In genomic region chr2L:2882968-2883702, dm6 we compare ENCODE assay signal across 1 fruit fly cellular context.
TF ChIP-seq lines count a peak whose summit lies in the region.

No protein-coding gene starts in this region.

TF ChIP-seq in whole organism, embryonic, 481 proteins besides CTCF, POLR2A, EP300 and RAD21 (continued from another document and continues in another):
- TF ChIP-seq sisA (GFP tag; IDR thresholded peaks at IDR 0.05; lab: Robert Waterston, UW): peak; percentile 25; the same call in 1 of the 2 replicates
- TF ChIP-seq CG2678 (tag; optimal IDR thresholded peaks at IDR 0.05; lab: Kevin White, UChicago): peak; percentile 61
- TF ChIP-seq CG12155 (GFP tag; optimal IDR thresholded peaks at IDR 0.05; lab: Kevin White, UChicago): peak; percentile 33
- TF ChIP-seq twi (tag; optimal IDR thresholded peaks at IDR 0.05; lab: Kevin White, UChicago): no peak
- TF ChIP-seq Xrp1 (GFP tag; IDR thresholded peaks at IDR 0.05; lab: Robert Waterston, UW): no peak; the same call in none of the 2 replicates
- TF ChIP-seq CG7372 (GFP tag; IDR thresholded peaks at IDR 0.05; lab: Robert Waterston, UW): peak; percentile 39; the same call in 1 of the 2 replicates
- TF ChIP-seq gem (tag; optimal IDR thresholded peaks at IDR 0.05; lab: Kevin White, UChicago): peak; percentile 67
- TF ChIP-seq CG8924 (tag; optimal IDR thresholded peaks at IDR 0.05; lab: Kevin White, UChicago): peak; percentile 47
- no peak for TF ChIP-seq CG16779 (GFP tag; IDR thresholded peaks at IDR 0.05; lab: Robert Waterston, UW)
- no peak; the same call in 2 of the 3 replicates for TF ChIP-seq Dbx (GFP tag; IDR thresholded peaks at IDR 0.05; lab: Robert Waterston, UW)
- TF ChIP-seq CG12942 (GFP tag; optimal IDR thresholded peaks at IDR 0.05; lab: Kevin White, UChicago): peak; percentile 42
- TF ChIP-seq CG16863 (GFP tag; optimal IDR thresholded peaks at IDR 0.05; lab: Kevin White, UChicago): peak; percentile 68
- TF ChIP-seq pita (GFP tag; optimal IDR thresholded peaks at IDR 0.05; lab: Kevin White, UChicago): no peak
- TF ChIP-seq CG31388 (GFP tag; optimal IDR thresholded peaks at IDR 0.05; lab: Kevin White, UChicago): no peak
- no peak for TF ChIP-seq fru (optimal IDR thresholded peaks at IDR 0.05; lab: Kevin White, UChicago)
- TF ChIP-seq CG1233 (GFP tag; optimal IDR thresholded peaks at IDR 0.05; lab: Kevin White, UChicago): peak; percentile 8
- TF ChIP-seq Dip2 (GFP tag; IDR thresholded peaks at IDR 0.05; lab: Robert Waterston, UW): no peak
- TF ChIP-seq CG12744 (GFP tag; optimal IDR thresholded peaks at IDR 0.05; lab: Kevin White, UChicago): no peak
- TF ChIP-seq hkb (optimal IDR thresholded peaks at IDR 0.05; lab: Kevin White, UChicago): no peak
- peak; percentile 47 for TF ChIP-seq hkb (GFP tag; IDR thresholded peaks at IDR 0.05; lab: Robert Waterston, UW)
- peak; percentile 46 for TF ChIP-seq CG7556 (GFP tag; optimal IDR thresholded peaks at IDR 0.05; lab: Kevin White, UChicago)
- no peak for TF ChIP-seq CG8281 (tag; optimal IDR thresholded peaks at IDR 0.05; lab: Kevin White, UChicago)
- TF ChIP-seq Gsc (GFP tag; IDR thresholded peaks at IDR 0.05; lab: Robert Waterston, UW): no peak
- peak; percentile 17 for TF ChIP-seq CG7786 (GFP tag; optimal IDR thresholded peaks at IDR 0.05; lab: Kevin White, UChicago)
- TF ChIP-seq CG13894 (tag; optimal IDR thresholded peaks at IDR 0.05; lab: Kevin White, UChicago): peak; percentile 25
- TF ChIP-seq Drgx (GFP tag; IDR thresholded peaks at IDR 0.05; lab: Robert Waterston, UW): peak; percentile 31; the same call in 1 of the 2 replicates
- peak; percentile 10 for TF ChIP-seq Ssrp (tag; optimal IDR thresholded peaks at IDR 0.05; lab: Kevin White, UChicago)
- TF ChIP-seq Gug (GFP tag; IDR thresholded peaks at IDR 0.05; lab: Robert Waterston, UW): peak; percentile 37; the same call in 2 of the 4 replicates
- TF ChIP-seq disco-r (GFP tag; optimal IDR thresholded peaks at IDR 0.05; lab: Kevin White, UChicago): peak; percentile 7
- peak in 1 of 2 experiments; percentile 32 for TF ChIP-seq bsh (GFP tag; optimal IDR thresholded peaks at IDR 0.05; lab: Kevin White, UChicago)
- peak in 1 of 2 experiments; percentile 49 for TF ChIP-seq insv (GFP tag; optimal IDR thresholded peaks at IDR 0.05; lab: Kevin White, UChicago)
- TF ChIP-seq CG31224 (GFP tag; IDR thresholded peaks at IDR 0.05; lab: Robert Waterston, UW): peak; percentile 12; the same call in 1 of the 2 replicates
- TF ChIP-seq bowl (GFP tag; IDR thresholded peaks at IDR 0.05; lab: Robert Waterston, UW): no peak
- peak; percentile 69 for TF ChIP-seq MTF-1 (GFP tag; optimal IDR thresholded peaks at IDR 0.05; lab: Kevin White, UChicago; ENCODE audit: borderline replicate concordance)
- TF ChIP-seq CG10366 (GFP tag; IDR thresholded peaks at IDR 0.05; lab: Robert Waterston, UW): peak; percentile 35; the same call in 1 of the 2 replicates
- no peak for TF ChIP-seq Stat92E (GFP tag; optimal IDR thresholded peaks at IDR 0.05; lab: Kevin White, UChicago)
- peak; percentile 59 for TF ChIP-seq Camta (GFP tag; optimal IDR thresholded peaks at IDR 0.05; lab: Kevin White, UChicago)
- no peak for TF ChIP-seq tll (GFP tag; optimal IDR thresholded peaks at IDR 0.05; lab: Kevin White, UChicago)
- no peak for TF ChIP-seq danr (GFP tag; IDR thresholded peaks at IDR 0.05; lab: Robert Waterston, UW)
- no peak for TF ChIP-seq croc (GFP tag; conservative IDR thresholded peaks at IDR 0.05; lab: Robert Waterston, UW)
- no peak for TF ChIP-seq CG3065 (GFP tag; optimal IDR thresholded peaks at IDR 0.05; lab: Kevin White, UChicago)
- TF ChIP-seq ATbp (GFP tag; optimal IDR thresholded peaks at IDR 0.05; lab: Kevin White, UChicago): peak; percentile 82
- TF ChIP-seq Fer2 (tag; optimal IDR thresholded peaks at IDR 0.05; lab: Kevin White, UChicago): peak; percentile 13
- no peak for TF ChIP-seq CG11695 (GFP tag; IDR thresholded peaks at IDR 0.05; lab: Robert Waterston, UW)
- TF ChIP-seq Lhr (GFP tag; optimal IDR thresholded peaks at IDR 0.05; lab: Kevin White, UChicago): no peak
- no peak for TF ChIP-seq knrl (GFP tag; IDR thresholded peaks at IDR 0.05; lab: Robert Waterston, UW; ENCODE audit: partially characterized antibody)
- TF ChIP-seq CG33213 (GFP tag; optimal IDR thresholded peaks at IDR 0.05; lab: Kevin White, UChicago): peak; percentile 45
- no peak for TF ChIP-seq sim (GFP tag; IDR thresholded peaks at IDR 0.05; lab: Robert Waterston, UW)
- peak; percentile 96 for TF ChIP-seq CG7928 (GFP tag; optimal IDR thresholded peaks at IDR 0.05; lab: Kevin White, UChicago)
- 0 out of 2 replicates have a peak, but pooled peaks have one; percentile 7 for TF ChIP-seq E2f1 (GFP tag; IDR thresholded peaks at IDR 0.05; lab: Robert Waterston, UW)
- TF ChIP-seq stc (GFP tag; IDR thresholded peaks at IDR 0.05; lab: Robert Waterston, UW): no peak
- peak; percentile 55 for TF ChIP-seq CG14441 (GFP tag; IDR thresholded peaks at IDR 0.05; lab: Robert Waterston, UW)
- no peak for TF ChIP-seq sima (GFP tag; optimal IDR thresholded peaks at IDR 0.05; lab: Kevin White, UChicago)
- TF ChIP-seq CG10147 (GFP tag; optimal IDR thresholded peaks at IDR 0.05; lab: Kevin White, UChicago): peak; percentile 20
- TF ChIP-seq Atf-2 (GFP tag; optimal IDR thresholded peaks at IDR 0.05; lab: Kevin White, UChicago): no peak
- TF ChIP-seq CG4820 (GFP tag; optimal IDR thresholded peaks at IDR 0.05; lab: Kevin White, UChicago): peak; percentile 13
- TF ChIP-seq CG18764 (GFP tag; optimal IDR thresholded peaks at IDR 0.05; lab: Kevin White, UChicago): no peak
- TF ChIP-seq tx (GFP tag; optimal IDR thresholded peaks at IDR 0.05; lab: Kevin White, UChicago): peak; percentile 12
- peak; percentile 58; the same call in 1 of the 2 replicates for TF ChIP-seq ranshi (GFP tag; IDR thresholded peaks at IDR 0.05; lab: Robert Waterston, UW)
- peak; percentile 78 for TF ChIP-seq CrebB (tag; optimal IDR thresholded peaks at IDR 0.05; lab: Kevin White, UChicago)
- TF ChIP-seq pho (GFP tag; optimal IDR thresholded peaks at IDR 0.05; lab: Kevin White, UChicago): peak; percentile 16
- no peak for TF ChIP-seq Dad (GFP tag; optimal IDR thresholded peaks at IDR 0.05; lab: Kevin White, UChicago)
- TF ChIP-seq CG1792 (GFP tag; optimal IDR thresholded peaks at IDR 0.05; lab: Kevin White, UChicago): peak; percentile 6
- 0 out of 3 replicates have a peak, but pooled peaks have one; percentile 29 for TF ChIP-seq sr (GFP tag; IDR thresholded peaks at IDR 0.05; lab: Robert Waterston, UW)
- no peak for TF ChIP-seq pros (GFP tag; optimal IDR thresholded peaks at IDR 0.05; lab: Kevin White, UChicago)
- TF ChIP-seq CG3847 (GFP tag; IDR thresholded peaks at IDR 0.05; lab: Robert Waterston, UW): peak; percentile 50
- TF ChIP-seq br (optimal IDR thresholded peaks at IDR 0.05; lab: Kevin White, UChicago): no peak
- no peak for TF ChIP-seq lola (GFP tag; optimal IDR thresholded peaks at IDR 0.05; lab: Kevin White, UChicago)
- peak; percentile 86 for TF ChIP-seq CG3281 (GFP tag; optimal IDR thresholded peaks at IDR 0.05; lab: Kevin White, UChicago)
- peak; percentile 66 for TF ChIP-seq CG13296 (GFP tag; optimal IDR thresholded peaks at IDR 0.05; lab: Kevin White, UChicago)
- peak; percentile 76 for TF ChIP-seq sob (GFP tag; IDR thresholded peaks at IDR 0.05; lab: Robert Waterston, UW)
- peak; percentile 46 for TF ChIP-seq odd (GFP tag; optimal IDR thresholded peaks at IDR 0.05; lab: Kevin White, UChicago)
- TF ChIP-seq rib (GFP tag; IDR thresholded peaks at IDR 0.05; lab: Robert Waterston, UW): no peak
- peak; percentile 48 for TF ChIP-seq H2.0 (GFP tag; IDR thresholded peaks at IDR 0.05; lab: Robert Waterston, UW)
- peak; percentile 35; the same call in 1 of the 2 replicates for TF ChIP-seq bbx (GFP tag; IDR thresholded peaks at IDR 0.05; lab: Robert Waterston, UW; ENCODE audit: partially characterized antibody)
- peak; percentile 74 for TF ChIP-seq CG6813 (GFP tag; optimal IDR thresholded peaks at IDR 0.05; lab: Kevin White, UChicago)
- no peak for TF ChIP-seq NK7.1 (GFP tag; optimal IDR thresholded peaks at IDR 0.05; lab: Kevin White, UChicago)
- no peak for TF ChIP-seq Bdp1 (GFP tag; optimal IDR thresholded peaks at IDR 0.05; lab: Kevin White, UChicago)
- no peak for TF ChIP-seq Nf-YB (GFP tag; optimal IDR thresholded peaks at IDR 0.05; lab: Kevin White, UChicago)
- no peak for TF ChIP-seq lmd (GFP tag; IDR thresholded peaks at IDR 0.05; lab: Robert Waterston, UW)
- peak; percentile 61 for TF ChIP-seq CG17359 (tag; optimal IDR thresholded peaks at IDR 0.05; lab: Kevin White, UChicago)
- TF ChIP-seq CG15269 (tag; optimal IDR thresholded peaks at IDR 0.05; lab: Kevin White, UChicago): peak; percentile 56
- no peak for TF ChIP-seq H15 (GFP tag; IDR thresholded peaks at IDR 0.05; lab: Robert Waterston, UW)
- TF ChIP-seq CG10267 (tag; optimal IDR thresholded peaks at IDR 0.05; lab: Kevin White, UChicago): peak; percentile 38
- TF ChIP-seq CG9876 (GFP tag; optimal IDR thresholded peaks at IDR 0.05; lab: Kevin White, UChicago): no peak
- TF ChIP-seq CG42726 (GFP tag; IDR thresholded peaks at IDR 0.05; lab: Robert Waterston, UW; ENCODE audit: partially characterized antibody): no peak
- no peak for TF ChIP-seq CG11560 (tag; IDR thresholded peaks at IDR 0.05; lab: Robert Waterston, UW)
- no peak for TF ChIP-seq gce (GFP tag; IDR thresholded peaks at IDR 0.05; lab: Robert Waterston, UW)
- no peak; the same call in 1 of the 2 replicates for TF ChIP-seq E2f2 (GFP tag; IDR thresholded peaks at IDR 0.05; lab: Robert Waterston, UW)
- TF ChIP-seq NC2α (GFP tag; optimal IDR thresholded peaks at IDR 0.05; lab: Kevin White, UChicago): no peak
- no peak; the same call in 2 of the 3 replicates for TF ChIP-seq so (GFP tag; IDR thresholded peaks at IDR 0.05; lab: Robert Waterston, UW)
- TF ChIP-seq CG13287 (GFP tag; IDR thresholded peaks at IDR 0.05; lab: Robert Waterston, UW; ENCODE audit: partially characterized antibody): peak; percentile 38; the same call in 1 of the 2 replicates
- peak; percentile 12; the same call in 1 of the 2 replicates for TF ChIP-seq CG11247 (GFP tag; IDR thresholded peaks at IDR 0.05; lab: Robert Waterston, UW)
- peak; percentile 67 for TF ChIP-seq CG14014 (GFP tag; IDR thresholded peaks at IDR 0.05; lab: Robert Waterston, UW)
- peak; percentile 50 for TF ChIP-seq HHEX (GFP tag; optimal IDR thresholded peaks at IDR 0.05; lab: Kevin White, UChicago)
- peak; percentile 62 for TF ChIP-seq CG3407 (GFP tag; optimal IDR thresholded peaks at IDR 0.05; lab: Kevin White, UChicago)
- TF ChIP-seq CG10209 (GFP tag; optimal IDR thresholded peaks at IDR 0.05; lab: Kevin White, UChicago): peak; percentile 38
- TF ChIP-seq CG4360 (GFP tag; IDR thresholded peaks at IDR 0.05; lab: Robert Waterston, UW): no peak
- peak; percentile 51 for TF ChIP-seq CG1603 (tag; optimal IDR thresholded peaks at IDR 0.05; lab: Kevin White, UChicago)
- no peak for TF ChIP-seq Eip74EF (GFP tag; optimal IDR thresholded peaks at IDR 0.05; lab: Kevin White, UChicago)
- TF ChIP-seq D19B (GFP tag; optimal IDR thresholded peaks at IDR 0.05; lab: Kevin White, UChicago): peak; percentile 14
- peak; percentile 35; the same call in 1 of the 3 replicates for TF ChIP-seq dysf (GFP tag; IDR thresholded peaks at IDR 0.05; lab: Robert Waterston, UW)
- no peak for TF ChIP-seq CG9817 (tag; optimal IDR thresholded peaks at IDR 0.05; lab: Kevin White, UChicago)
- no peak; the same call in 1 of the 2 replicates for TF ChIP-seq esg (GFP tag; conservative IDR thresholded peaks at IDR 0.05; lab: Robert Waterston, UW)
- TF ChIP-seq Oaz (GFP tag; IDR thresholded peaks at IDR 0.05; lab: Robert Waterston, UW): no peak
- peak; percentile 64 for TF ChIP-seq Asciz (GFP tag; optimal IDR thresholded peaks at IDR 0.05; lab: Kevin White, UChicago)
- TF ChIP-seq scrt (GFP tag; optimal IDR thresholded peaks at IDR 0.05; lab: Kevin White, UChicago): peak; percentile 15
- TF ChIP-seq ci (GFP tag; IDR thresholded peaks at IDR 0.05; lab: Robert Waterston, UW): peak; percentile 79
- no peak for TF ChIP-seq HmgD (GFP tag; optimal IDR thresholded peaks at IDR 0.05; lab: Kevin White, UChicago)
- peak; percentile 61 for TF ChIP-seq PHDP (tag; optimal IDR thresholded peaks at IDR 0.05; lab: Kevin White, UChicago)
- no peak for TF ChIP-seq wdn (GFP tag; IDR thresholded peaks at IDR 0.05; lab: Robert Waterston, UW)
- TF ChIP-seq slou (GFP tag; optimal IDR thresholded peaks at IDR 0.05; lab: Kevin White, UChicago): no peak
- TF ChIP-seq CG12659 (GFP tag; optimal IDR thresholded peaks at IDR 0.05; lab: Kevin White, UChicago): peak; percentile 64
- no peak for TF ChIP-seq da (GFP tag; optimal IDR thresholded peaks at IDR 0.05; lab: Kevin White, UChicago)
- peak; percentile 39 for TF ChIP-seq Hr3 (GFP tag; optimal IDR thresholded peaks at IDR 0.05; lab: Kevin White, UChicago)
- peak; percentile 36; the same call in 1 of the 2 replicates for TF ChIP-seq CG32532 (GFP tag; IDR thresholded peaks at IDR 0.05; lab: Robert Waterston, UW)
- no peak for TF ChIP-seq Tbp (GFP tag; optimal IDR thresholded peaks at IDR 0.05; lab: Kevin White, UChicago)
- TF ChIP-seq CG32772 (GFP tag; IDR thresholded peaks at IDR 0.05; lab: Robert Waterston, UW): no peak
- TF ChIP-seq pfk (GFP tag; optimal IDR thresholded peaks at IDR 0.05; lab: Kevin White, UChicago): peak; percentile 3
- TF ChIP-seq CG12391 (tag; optimal IDR thresholded peaks at IDR 0.05; lab: Kevin White, UChicago): peak; percentile 58
- TF ChIP-seq CG17612 (GFP tag; IDR thresholded peaks at IDR 0.05; lab: Robert Waterston, UW): no peak
- no peak for TF ChIP-seq usp (GFP tag; optimal IDR thresholded peaks at IDR 0.05; lab: Kevin White, UChicago)
- peak; percentile 3 for TF ChIP-seq sd (tag; optimal IDR thresholded peaks at IDR 0.05; lab: Kevin White, UChicago)
- peak; percentile 99 for TF ChIP-seq CG9437 (GFP tag; optimal IDR thresholded peaks at IDR 0.05; lab: Kevin White, UChicago)
- TF ChIP-seq Mes4 (GFP tag; optimal IDR thresholded peaks at IDR 0.05; lab: Kevin White, UChicago): peak; percentile 19
- TF ChIP-seq h (optimal IDR thresholded peaks at IDR 0.05; lab: Kevin White, UChicago): no peak
- peak; percentile 25 for TF ChIP-seq en (GFP tag; optimal IDR thresholded peaks at IDR 0.05; lab: Kevin White, UChicago)
- peak; percentile 25 for TF ChIP-seq gfzf (GFP tag; optimal IDR thresholded peaks at IDR 0.05; lab: Kevin White, UChicago)
- TF ChIP-seq gcm2 (GFP tag; optimal IDR thresholded peaks at IDR 0.05; lab: Kevin White, UChicago): no peak
- peak; percentile 48 for TF ChIP-seq CG13775 (GFP tag; optimal IDR thresholded peaks at IDR 0.05; lab: Kevin White, UChicago)
- peak; percentile 2 for TF ChIP-seq nerfin-1 (tag; optimal IDR thresholded peaks at IDR 0.05; lab: Kevin White, UChicago)
- no peak for TF ChIP-seq Elba2 (GFP tag; optimal IDR thresholded peaks at IDR 0.05; lab: Kevin White, UChicago)
